Worm (Caenorhabditis elegans) whole organism, young adult: ENCODE measurements around the gene F07E5.12.

Experiments used
- B0019.2 ChIP-seq: fragments of 200-800 bp; sonication (Bioruptor generic); conservative IDR thresholded peaks from 2 replicates; pipeline ENCODE4 v1.3.6; 2022; ENCODE audit warnings: missing genetic modification reagents, missing genetic modification characterization, missing compliant biosample characterization
- B0035.1 ChIP-seq: sonication (generic microtip); optimal IDR thresholded peaks from 2 replicates; lab custom pipeline; 2016; ENCODE audit warnings: missing genetic modification characterization, mild to moderate bottlenecking, missing compliant biosample characterization, missing genotype, missing genetic modification reagents
- B0336.3 ChIP-seq: fragments of 200-800 bp; sonication (Bioruptor generic); IDR thresholded peaks from 2 replicates; pipeline ENCODE4 v1.3.6; 2022; ENCODE audit warnings: missing genetic modification characterization, missing compliant biosample characterization
- D2030.7 ChIP-seq: fragments of 200-800 bp; sonication (Bioruptor generic); IDR thresholded peaks from 2 replicates; pipeline ENCODE4 v1.3.6; 2022; ENCODE audit warnings: missing genetic modification reagents, missing genetic modification characterization, missing compliant biosample characterization
- F10E7.11 ChIP-seq: sonication (generic microtip); optimal IDR thresholded peaks from 2 replicates; lab custom pipeline; 2017; ENCODE audit warnings: mild to moderate bottlenecking, missing genetic modification characterization, moderate library complexity, missing compliant biosample characterization
- F23B12.7 ChIP-seq: sonication (generic microtip); optimal IDR thresholded peaks from 2 replicates; lab custom pipeline; 2017; ENCODE audit warnings: missing genetic modification characterization, mild to moderate bottlenecking, missing compliant biosample characterization, antibody characterized with exemption, moderate library complexity; ENCODE audit not compliant: insufficient read depth
- F55B11.4 ChIP-seq: sonication (generic microtip); optimal IDR thresholded peaks from 2 replicates; lab custom pipeline; 2016; ENCODE audit warnings: missing compliant biosample characterization, missing genetic modification characterization, borderline replicate concordance; ENCODE audit not compliant: insufficient read depth
- F57C9.4 ChIP-seq: sonication (generic microtip); optimal IDR thresholded peaks from 2 replicates; lab custom pipeline; 2017; ENCODE audit warnings: mild to moderate bottlenecking, missing genetic modification characterization, missing compliant biosample characterization
- K11D2.4 ChIP-seq: fragments of 200-800 bp; sonication (Bioruptor generic); IDR thresholded peaks from 2 replicates; pipeline ENCODE4 v1.3.6; 2022; ENCODE audit warnings: missing genetic modification reagents, missing genetic modification characterization, missing compliant biosample characterization
- T07F8.4 ChIP-seq: sonication (generic microtip); optimal IDR thresholded peaks from 2 replicates; lab custom pipeline; 2016; ENCODE audit warnings: mild to moderate bottlenecking, missing genetic modification characterization, moderate library complexity, missing compliant biosample characterization
- T26A5.8 ChIP-seq: sonication (generic microtip); optimal IDR thresholded peaks from 2 replicates; lab custom pipeline; 2016; ENCODE audit warnings: missing genetic modification characterization, missing compliant biosample characterization
- Y56A3A.18 ChIP-seq: fragments of 200-800 bp; sonication (Bioruptor generic); IDR thresholded peaks from 2 replicates; pipeline ENCODE4 v1.3.6; 2022; ENCODE audit warnings: missing genetic modification reagents, missing genetic modification characterization, missing compliant biosample characterization
- Y95B8A.8 ChIP-seq: fragments of 200-800 bp; sonication (Bioruptor generic); IDR thresholded peaks from 2 replicates; pipeline ENCODE4 v1.3.6; 2022; ENCODE audit warnings: missing genetic modification reagents, missing genetic modification characterization, missing compliant biosample characterization
- aptf-3 ChIP-seq: fragments of 200-800 bp; sonication (Bioruptor generic); IDR thresholded peaks from 2 replicates; pipeline ENCODE4 v1.3.6; 2022; ENCODE audit warnings: missing genetic modification characterization, missing compliant biosample characterization
- attf-3 ChIP-seq: fragments of 200-800 bp; sonication (Bioruptor generic); conservative IDR thresholded peaks from 2 replicates; pipeline ENCODE4 v1.3.6; 2022; ENCODE audit warnings: missing genetic modification reagents, missing genetic modification characterization, missing compliant biosample characterization
- bed-1 ChIP-seq: fragments of 200-800 bp; sonication (Bioruptor generic); IDR thresholded peaks from 2 replicates; pipeline ENCODE4 v1.3.6; 2022; ENCODE audit warnings: missing genetic modification reagents, missing genetic modification characterization, missing compliant biosample characterization
- ccch-3 ChIP-seq: fragments of 200-800 bp; sonication (Bioruptor generic); optimal IDR thresholded peaks from 2 replicates; lab custom pipeline; 2018; ENCODE audit warnings: mild to moderate bottlenecking, missing genetic modification characterization, missing compliant biosample characterization
- cebp-2 ChIP-seq: fragments of 200-800 bp; sonication (Bioruptor generic); IDR thresholded peaks from 2 replicates; pipeline ENCODE4 v1.3.6; 2022; ENCODE audit warnings: missing genetic modification characterization, missing compliant biosample characterization
- ceh-27 ChIP-seq: fragments of 200-800 bp; sonication (Bioruptor generic); optimal IDR thresholded peaks from 2 replicates; lab custom pipeline; 2018; ENCODE audit warnings: mild to moderate bottlenecking, missing genetic modification characterization, moderate library complexity, missing compliant biosample characterization
- ceh-58 ChIP-seq: fragments of 200-800 bp; sonication (Bioruptor generic); IDR thresholded peaks from 2 replicates; pipeline ENCODE4 v1.3.6; 2022; ENCODE audit warnings: missing genetic modification characterization, missing compliant biosample characterization
- dpl-1 ChIP-seq: fragments of 150-350 bp; optimal IDR thresholded peaks from 2 replicates; lab custom pipeline; 2014; ENCODE audit warnings: missing biosample characterization, missing genetic modification reagents, missing genetic modification characterization
- egl-18 ChIP-seq: fragments of 200-800 bp; sonication (Bioruptor generic); IDR thresholded peaks from 2 replicates; pipeline ENCODE4 v1.3.6; 2022; ENCODE audit warnings: missing genetic modification reagents, missing genetic modification characterization, missing compliant biosample characterization
- egl-44 ChIP-seq: fragments of 200-800 bp; sonication (Bioruptor generic); IDR thresholded peaks from 2 replicates; pipeline ENCODE4 v1.3.6; 2022; ENCODE audit warnings: missing genetic modification reagents, missing genetic modification characterization, missing compliant biosample characterization
- hlh-12 ChIP-seq: sonication (generic microtip); optimal IDR thresholded peaks from 2 replicates; lab custom pipeline; 2016; ENCODE audit warnings: missing genetic modification characterization, missing compliant biosample characterization
- hrde-1 ChIP-seq: sonication (generic microtip); optimal IDR thresholded peaks from 2 replicates; lab custom pipeline; 2016; ENCODE audit warnings: missing genetic modification characterization, mild to moderate bottlenecking, missing compliant biosample characterization, moderate library complexity, missing genotype, missing genetic modification reagents, borderline replicate concordance
- let-607 ChIP-seq, 2 experiments: fragments of 200-800 bp in 1 of 2; sonication (Bioruptor generic) in 1 of 2; sonication (generic microtip) in 1 of 2; optimal IDR thresholded peaks; 2 replicates each; lab custom pipeline; 2016 to 2018; ENCODE audit warnings: mild to moderate bottlenecking in 2 of 2, missing compliant biosample characterization in 2 of 2, missing genetic modification characterization in 2 of 2, moderate library complexity in 2 of 2, missing genotype in 1 of 2
- lin-26 ChIP-seq: fragments of 200-800 bp; sonication (Bioruptor generic); IDR thresholded peaks from 2 replicates; pipeline ENCODE4 v1.3.6; 2022; ENCODE audit warnings: missing genetic modification reagents, missing genetic modification characterization, missing compliant biosample characterization
- lin-54 ChIP-seq: fragments of 200-800 bp; sonication (Bioruptor generic); optimal IDR thresholded peaks from 2 replicates; lab custom pipeline; 2018; ENCODE audit warnings: mild to moderate bottlenecking, missing genetic modification characterization, missing compliant biosample characterization
- lsl-1 ChIP-seq: fragments of 200-800 bp; sonication (Bioruptor generic); optimal IDR thresholded peaks from 2 replicates; lab custom pipeline; 2018; ENCODE audit warnings: mild to moderate bottlenecking, missing genetic modification characterization, moderate library complexity, missing compliant biosample characterization
- madf-6 ChIP-seq: fragments of 200-800 bp; sonication (Bioruptor generic); IDR thresholded peaks from 2 replicates; pipeline ENCODE4 v1.3.6; 2022; ENCODE audit warnings: missing genetic modification reagents, missing genetic modification characterization, missing compliant biosample characterization
- madf-8 ChIP-seq: fragments of 200-800 bp; sonication (Bioruptor generic); conservative IDR thresholded peaks from 2 replicates; pipeline ENCODE4 v1.3.6; 2022; ENCODE audit warnings: missing genetic modification reagents, missing genetic modification characterization, missing compliant biosample characterization
- nfya-2 ChIP-seq: fragments of 200-800 bp; sonication (Bioruptor generic); IDR thresholded peaks from 2 replicates; pipeline ENCODE4 v1.3.6; 2022; ENCODE audit warnings: missing genetic modification reagents, missing genetic modification characterization, missing compliant biosample characterization
- pbrm-1 ChIP-seq: fragments of 200-800 bp; sonication (Bioruptor generic); IDR thresholded peaks from 2 replicates; pipeline ENCODE4 v1.3.6; 2022; ENCODE audit warnings: missing genetic modification reagents, missing genetic modification characterization, missing compliant biosample characterization
- sdz-38 ChIP-seq: sonication (generic microtip); optimal IDR thresholded peaks from 2 replicates; lab custom pipeline; 2016; ENCODE audit warnings: missing genotype, missing genetic modification characterization, missing compliant biosample characterization
- snpc-1.1 ChIP-seq: sonication (generic microtip); optimal IDR thresholded peaks from 2 replicates; lab custom pipeline; 2017; ENCODE audit warnings: missing genetic modification characterization, mild to moderate bottlenecking, missing compliant biosample characterization, antibody characterized with exemption, moderate library complexity, missing genotype, missing genetic modification reagents; ENCODE audit not compliant: insufficient read depth
- snpc-1.3 ChIP-seq: sonication (generic microtip); optimal IDR thresholded peaks from 2 replicates; lab custom pipeline; 2017; ENCODE audit warnings: missing genetic modification characterization, mild to moderate bottlenecking, missing compliant biosample characterization, antibody characterized with exemption, moderate library complexity, missing genotype, missing genetic modification reagents; ENCODE audit not compliant: insufficient read depth
- snpc-4 ChIP-seq, 5 experiments: fragments of 150-350 bp in 1 of 5; sonication (generic microtip) in 4 of 5; optimal IDR thresholded peaks; 2 replicates each; lab custom pipeline; 2014 to 2018; ENCODE audit warnings: missing genetic modification characterization in 5 of 5, missing biosample characterization in 3 of 5, antibody characterized with exemption in 2 of 5, mild to moderate bottlenecking in 2 of 5, missing compliant biosample characterization in 2 of 5, missing genotype in 2 of 5, moderate library complexity in 2 of 5, missing genetic modification reagents in 1 of 5
- somi-1 ChIP-seq: fragments of 200-800 bp; sonication (Bioruptor generic); optimal IDR thresholded peaks from 2 replicates; lab custom pipeline; 2018; ENCODE audit warnings: mild to moderate bottlenecking, missing genetic modification characterization, missing compliant biosample characterization
- tbx-9 ChIP-seq: sonication (generic microtip); optimal IDR thresholded peaks from 2 replicates; lab custom pipeline; 2016; ENCODE audit warnings: borderline replicate concordance, missing genetic modification characterization, inconsistent platforms, missing compliant biosample characterization
- tlf-1 ChIP-seq: fragments of 200-800 bp; sonication (Bioruptor generic); optimal IDR thresholded peaks from 2 replicates; lab custom pipeline; 2018; ENCODE audit warnings: mild to moderate bottlenecking, missing genetic modification characterization, missing compliant biosample characterization
- zfh-2 ChIP-seq: fragments of 200-800 bp; sonication (Bioruptor generic); conservative IDR thresholded peaks from 2 replicates; pipeline ENCODE4 v1.3.6; 2022; ENCODE audit warnings: missing genetic modification reagents, missing genetic modification characterization, missing compliant biosample characterization
- zim-3 ChIP-seq: sonication (generic microtip); optimal IDR thresholded peaks from 2 replicates; lab custom pipeline; 2017; ENCODE audit warnings: mild to moderate bottlenecking, missing genetic modification characterization, moderate library complexity, missing compliant biosample characterization
- ztf-6 ChIP-seq: fragments of 200-800 bp; sonication (Bioruptor generic); IDR thresholded peaks from 2 replicates; pipeline ENCODE4 v1.3.6; 2022; ENCODE audit warnings: missing genetic modification reagents, missing genetic modification characterization, missing compliant biosample characterization

Gene F07E5.12

DNA sequence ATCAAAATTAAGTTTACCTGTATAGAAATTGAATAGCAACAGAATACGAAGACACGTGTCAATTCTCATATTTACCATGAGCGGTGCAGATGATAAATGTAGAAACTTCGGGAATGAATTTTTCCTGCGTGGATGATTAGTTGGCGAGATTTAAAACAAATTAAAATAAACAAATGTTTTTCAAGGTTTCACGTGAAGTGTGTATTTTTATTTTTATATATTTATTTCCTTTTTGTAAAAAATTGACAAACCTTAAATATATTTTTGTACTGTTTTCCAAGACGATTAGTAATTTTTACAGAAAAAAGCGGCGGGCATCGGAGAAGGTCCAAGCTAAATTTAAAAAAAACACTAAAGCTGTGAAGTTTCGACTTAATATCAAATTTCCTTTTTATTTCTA is 7.7 kb downstream of the F07E5.12 start, which contains the start of gene F07E5.8:
TSS of gene F07E5.8 (minus strand) at position 101 of the 400 bp plus-strand sequence.
- TF ChIP-seq tlf-1 (no peak), K11D2.4 (no peak), ceh-58 (no peak), pbrm-1 (GFP tag; lab: Robert Waterston, UW) (no peak), nfya-2 (GFP tag; lab: Robert Waterston, UW) (no peak), attf-3 (GFP tag; lab: Robert Waterston, UW) (no peak), snpc-4 (GFP tag; optimal IDR thresholded peaks at IDR 0.05; lab: Kevin White, UChicago) (no peak), snpc-4 (tag; optimal IDR thresholded peaks at IDR 0.05; lab: Kevin White, UChicago) (no peak), egl-18 (GFP tag; lab: Robert Waterston, UW) (no peak), T07F8.4 (no peak), F10E7.11 (tag; lab: Kevin White, UChicago) (no peak), let-607 (tag; optimal IDR thresholded peaks at IDR 0.05; lab: Kevin White, UChicago) (no peak), somi-1 (GFP tag; lab: Kevin White, UChicago) (no peak), hrde-1 (tag; lab: Kevin White, UChicago) (no peak), ztf-6 (GFP tag; lab: Robert Waterston, UW) (no peak)

DNA sequence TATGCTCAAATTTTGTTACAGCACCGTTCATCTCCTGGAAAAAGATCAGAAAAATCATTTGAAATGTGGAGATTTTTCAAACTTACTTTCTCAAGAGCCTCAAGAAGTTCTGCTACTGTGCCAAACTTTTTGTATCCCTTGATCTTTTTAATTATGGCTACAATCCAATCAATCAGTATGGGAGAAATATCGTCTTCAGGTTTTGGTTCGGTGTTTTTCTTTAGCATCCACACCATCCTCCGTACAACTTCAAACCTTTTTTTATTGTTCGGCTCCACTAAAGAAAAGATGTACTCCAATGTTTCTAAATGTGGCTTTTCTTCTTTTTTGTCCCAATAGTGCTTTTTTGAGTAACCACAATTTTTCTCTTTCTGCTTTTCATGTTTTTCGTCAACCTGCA is 8.7 kb downstream of the F07E5.12 start:
- TF ChIP-seq madf-8 (GFP tag; lab: Robert Waterston, UW): no peak
- TF ChIP-seq aptf-3 (GFP tag; lab: Robert Waterston, UW): no peak
- TF ChIP-seq zim-3 (tag; lab: Kevin White, UChicago): no peak
- no peak for TF ChIP-seq lin-26 (GFP tag; lab: Robert Waterston, UW)
- no peak for TF ChIP-seq attf-3 (GFP tag; lab: Robert Waterston, UW)
- no peak for TF ChIP-seq lin-54 (GFP tag; lab: Kevin White, UChicago)
- TF ChIP-seq T26A5.8 (tag; lab: Kevin White, UChicago): no peak
- no peak for TF ChIP-seq F57C9.4 (tag; lab: Kevin White, UChicago)
- TF ChIP-seq D2030.7 (GFP tag; lab: Robert Waterston, UW): no peak
- no peak for TF ChIP-seq Y95B8A.8
- TF ChIP-seq tbx-9: no peak
- no peak for TF ChIP-seq F55B11.4 (tag; lab: Kevin White, UChicago)
- TF ChIP-seq, all 124 proteins: peak for 0

DNA sequence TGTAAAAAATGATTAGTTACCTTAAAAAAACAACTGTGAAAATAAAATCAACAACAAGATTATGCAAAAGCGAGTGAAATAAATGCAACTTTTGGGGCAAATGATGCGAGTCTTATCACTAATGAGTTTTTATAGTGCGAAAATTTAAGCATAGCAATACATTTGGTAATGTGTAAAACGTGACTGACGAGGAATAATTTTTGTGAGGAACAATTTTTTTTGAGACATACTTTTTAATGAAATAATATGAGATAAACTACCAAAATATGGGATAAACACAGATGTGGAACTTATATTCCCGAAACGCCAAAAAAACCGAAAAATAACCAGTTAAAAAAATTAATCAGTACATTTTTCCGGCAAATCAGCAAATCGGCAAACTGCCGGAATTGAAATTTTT is 12.7 kb downstream of the F07E5.12 start, which contains the start of gene F07E5.9:
TSS of gene F07E5.9 (minus strand) at position 101 of the 400 bp plus-strand sequence.
- TF ChIP-seq cebp-2 (GFP tag; lab: Robert Waterston, UW) (no peak), Y95B8A.8 (no peak), F23B12.7 (tag; lab: Kevin White, UChicago) (no peak), snpc-1.1 (no peak), lsl-1 (no peak), egl-44 (GFP tag; lab: Robert Waterston, UW) (no peak), ceh-27 (GFP tag; lab: Kevin White, UChicago) (no peak), nfya-2 (GFP tag; lab: Robert Waterston, UW) (no peak), ccch-3 (GFP tag; lab: Kevin White, UChicago) (no peak), F10E7.11 (tag; lab: Kevin White, UChicago) (no peak), dpl-1 (no peak)

DNA sequence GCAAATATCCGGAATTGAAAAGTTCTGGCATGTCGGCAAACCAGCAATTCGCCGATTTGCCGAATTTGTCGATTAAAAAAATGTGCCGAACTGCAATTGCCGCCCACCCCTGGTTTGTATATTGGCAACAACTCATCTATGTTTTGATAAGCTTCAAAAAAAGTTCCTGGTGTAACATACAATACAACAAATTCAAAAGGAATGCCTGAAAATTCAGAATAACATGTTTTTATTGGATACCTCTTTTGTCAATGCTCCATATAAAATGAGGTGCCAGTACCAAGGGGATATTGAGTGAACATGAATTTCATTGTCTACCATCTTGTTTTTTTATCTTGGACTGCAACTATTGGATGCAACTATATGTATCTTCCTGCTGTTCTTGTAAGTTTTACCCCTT is 13.5 kb downstream of the F07E5.12 start, which contains the start of gene T16A1.4:
TSS of gene T16A1.4 (plus strand) at position 301 of the 400 bp plus-strand sequence.
- TF ChIP-seq B0336.3 (GFP tag; lab: Robert Waterston, UW): no peak
- no peak for TF ChIP-seq B0035.1 (tag; lab: Kevin White, UChicago)
- TF ChIP-seq let-607 (tag; optimal IDR thresholded peaks at IDR 0.05; lab: Kevin White, UChicago): no peak
- TF ChIP-seq Y56A3A.18: no peak
- TF ChIP-seq bed-1 (GFP tag; lab: Robert Waterston, UW): no peak
- TF ChIP-seq zfh-2 (GFP tag; lab: Robert Waterston, UW): no peak
- TF ChIP-seq B0019.2 (GFP tag; lab: Robert Waterston, UW): no peak
- no peak for TF ChIP-seq madf-6 (GFP tag; lab: Robert Waterston, UW)
- no peak for TF ChIP-seq hlh-12 (tag; lab: Kevin White, UChicago)
- TF ChIP-seq sdz-38 (tag; lab: Kevin White, UChicago): no peak
- no peak for TF ChIP-seq hrde-1 (tag; lab: Kevin White, UChicago)
- TF ChIP-seq F55B11.4 (tag; lab: Kevin White, UChicago): no peak
- TF ChIP-seq snpc-1.3 (tag; lab: Kevin White, UChicago): no peak
